Worm (Caenorhabditis elegans) whole organism, young adult: Measurements from ENCODE around the gene F36A4.4.

Source experiments
- F10E7.11 ChIP-seq: sonication (generic microtip); optimal IDR thresholded peaks from 2 replicates; lab custom pipeline; 2017; ENCODE audit warnings: mild to moderate bottlenecking, missing genetic modification characterization, moderate library complexity, missing compliant biosample characterization
- F57C9.4 ChIP-seq: sonication (generic microtip); optimal IDR thresholded peaks from 2 replicates; lab custom pipeline; 2017; ENCODE audit warnings: mild to moderate bottlenecking, missing genetic modification characterization, missing compliant biosample characterization
- akir-1 ChIP-seq: fragments of 200-800 bp; sonication (Bioruptor generic); optimal IDR thresholded peaks from 2 replicates; lab custom pipeline; 2018; ENCODE audit warnings: mild to moderate bottlenecking, missing genetic modification characterization, moderate library complexity, missing compliant biosample characterization
- ama-1 ChIP-seq, 3 experiments: fragments of 150-350 bp in 1 of 3; sonication (generic microtip) in 2 of 3; optimal IDR thresholded peaks; 2 replicates each; lab custom pipeline; 2014 to 2018; ENCODE audit warnings: missing biosample characterization in 2 of 3, missing genetic modification characterization in 2 of 3, missing genetic modification reagents in 2 of 3
- bed-1 ChIP-seq: fragments of 200-800 bp; sonication (Bioruptor generic); IDR thresholded peaks from 2 replicates; pipeline ENCODE4 v1.3.6; 2022; ENCODE audit warnings: missing genetic modification reagents, missing genetic modification characterization, missing compliant biosample characterization
- cebp-1 ChIP-seq, 2 experiments: fragments of 200-800 bp in 1 of 2; sonication (Bioruptor generic) in 1 of 2; sonication (generic microtip) in 1 of 2; IDR thresholded peaks in 1 of 2; optimal IDR thresholded peaks in 1 of 2; 2 replicates each; pipeline versions ENCODE4 v1.3.6 to Lab custom; 2017 to 2022; ENCODE audit warnings: missing compliant biosample characterization in 2 of 2, missing genetic modification characterization in 2 of 2, mild to moderate bottlenecking in 1 of 2, missing genetic modification reagents in 1 of 2, moderate library complexity in 1 of 2
- ceh-100 ChIP-seq: fragments of 200-800 bp; sonication (Bioruptor generic); IDR thresholded peaks from 2 replicates; pipeline ENCODE4 v1.3.6; 2022; ENCODE audit warnings: missing genetic modification reagents, missing genetic modification characterization, missing compliant biosample characterization
- efl-1 ChIP-seq: fragments of 150-350 bp; optimal IDR thresholded peaks from 2 replicates; lab custom pipeline; 2014; ENCODE audit warnings: missing biosample characterization, missing genetic modification reagents, missing genetic modification characterization
- ekl-4 ChIP-seq: fragments of 200-800 bp; sonication (Bioruptor generic); IDR thresholded peaks from 2 replicates; pipeline ENCODE4 v1.3.6; 2022; ENCODE audit warnings: missing genetic modification reagents, missing genetic modification characterization, missing compliant biosample characterization
- mes-4 ChIP-seq: sonication (generic microtip); optimal IDR thresholded peaks from 2 replicates; lab custom pipeline; 2016; ENCODE audit warnings: missing genotype, missing genetic modification characterization, missing compliant biosample characterization
- snpc-3.4 ChIP-seq: sonication (generic microtip); optimal IDR thresholded peaks from 2 replicates; lab custom pipeline; 2017; ENCODE audit warnings: missing genetic modification characterization, mild to moderate bottlenecking, missing compliant biosample characterization, antibody characterized with exemption, moderate library complexity, missing genotype, missing genetic modification reagents

- TF ChIP-seq ekl-4 (no peak), F10E7.11 (tag; lab: Kevin White, UChicago) (no peak), efl-1 (GFP tag; lab: Kevin White, UChicago) (no peak), cebp-1 (GFP tag; IDR thresholded peaks at IDR 0.05; lab: Robert Waterston, UW) (no peak), cebp-1 (tag; optimal IDR thresholded peaks at IDR 0.05; lab: Kevin White, UChicago) (no peak), ama-1 (optimal IDR thresholded peaks at IDR 0.05; lab: Kevin White, UChicago) (no peak), ama-1 (GFP tag; optimal IDR thresholded peaks at IDR 0.05; lab: Kevin White, UChicago) (no peak), mes-4 (no peak), snpc-3.4 (no peak), akir-1 (no peak), bed-1 (no peak), ceh-100 (GFP tag; lab: Robert Waterston, UW) (no peak), F57C9.4 (tag; lab: Kevin White, UChicago) (no peak)
These were observed 47.4 kb upstream of the F36A4.4 start, which contains the start of gene F30B5.11 for ce11 chrIV:4219983-4220382.
